Worm (Caenorhabditis elegans) whole organism, L4/young adult: Measurements from ENCODE around the gene egl-13.

ENCODE experiments used
- W03F9.2 ChIP-seq: fragments of 150-350 bp; optimal IDR thresholded peaks from 2 replicates; lab custom pipeline; 2014; ENCODE audit warnings: missing biosample characterization, missing genetic modification characterization
- dao-5 ChIP-seq: sonication (generic microtip); optimal IDR thresholded peaks from 2 replicates; lab custom pipeline; 2016; ENCODE audit warnings: missing genotype, missing genetic modification characterization, moderate library complexity, missing compliant biosample characterization

DNA sequence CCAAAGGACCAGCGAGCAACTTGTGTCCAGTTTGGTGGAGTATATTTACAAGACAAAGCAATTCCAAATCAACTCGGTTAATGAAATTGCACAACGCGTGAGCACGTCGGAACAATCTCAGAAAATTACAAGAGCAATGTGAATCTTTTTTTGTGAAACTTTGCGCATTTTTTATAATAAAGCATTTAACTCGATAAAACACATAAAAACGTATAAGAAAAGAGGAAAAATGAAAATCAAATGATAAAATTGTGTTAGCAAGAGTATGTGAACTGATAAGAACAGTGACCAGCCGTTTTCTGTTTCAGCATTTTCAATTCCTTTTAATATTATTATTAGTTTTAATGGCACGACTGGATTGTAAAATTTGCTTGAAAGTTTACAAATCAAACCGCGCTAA is 32.0 kb upstream of the egl-13 start, which contains the start of gene T22B7.8:
- TF ChIP-seq W03F9.2 (tag; lab: Kevin White, UChicago): no peak
- no peak for TF ChIP-seq dao-5 (tag; lab: Kevin White, UChicago)
